Fruit fly (Drosophila melanogaster): ENCODE data around the gene Or2a.
A peak's percentile ranks its signal among the peaks of the same experiment; 100 is the strongest.

Or2a gene

dm6 chrX:2296230-2297044 is 50.4 kb downstream of the Or2a start (continued):
- TF ChIP-seq emc (GFP tag; optimal IDR thresholded peaks at IDR 0.05) (peak; percentile 70), fru (optimal IDR thresholded peaks at IDR 0.05) (no peak), so (GFP tag; IDR thresholded peaks at IDR 0.05) (peak; percentile 72; the same call in 2 of the 3 replicates), Hr78 (GFP tag; optimal IDR thresholded peaks at IDR 0.05) (peak in 1 of 2 experiments; percentile 87), CG17829 (tag; optimal IDR thresholded peaks at IDR 0.05) (peak; percentile 91), CG42726 (GFP tag; IDR thresholded peaks at IDR 0.05; ENCODE audit: partially characterized antibody) (no peak), CG31224 (GFP tag; IDR thresholded peaks at IDR 0.05) (peak; percentile 57), az2 (GFP tag; optimal IDR thresholded peaks at IDR 0.05) (peak; percentile 92), Hr3 (GFP tag; optimal IDR thresholded peaks at IDR 0.05) (peak; percentile 91), chinmo (GFP tag; IDR thresholded peaks at IDR 0.05; ENCODE audit: partially characterized antibody) (peak; percentile 85; the same call in 3 of the 4 replicates), Doc3 (GFP tag; IDR thresholded peaks at IDR 0.05; ENCODE audit: partially characterized antibody) (no peak), CG2199 (GFP tag; IDR thresholded peaks at IDR 0.05) (no peak), Lpt (GFP tag; optimal IDR thresholded peaks at IDR 0.05) (no peak), Ets97D (GFP tag; optimal IDR thresholded peaks at IDR 0.05) (peak; percentile 49), CG12071 (GFP tag; optimal IDR thresholded peaks at IDR 0.05) (peak; percentile 82), Stat92E (GFP tag; optimal IDR thresholded peaks at IDR 0.05) (peak in 1 of 3 experiments; percentile 82), Mes4 (GFP tag; optimal IDR thresholded peaks at IDR 0.05) (peak; percentile 93), CG4854 (GFP tag; optimal IDR thresholded peaks at IDR 0.05) (peak; percentile 86), gsb (GFP tag; IDR thresholded peaks at IDR 0.05) (0 out of 2 replicates have a peak, but pooled peaks have one; percentile 53), Poxn (GFP tag; IDR thresholded peaks at IDR 0.05) (peak; percentile 6; the same call in 1 of the 2 replicates), Dfd (GFP tag; optimal IDR thresholded peaks at IDR 0.05) (no peak), lbe (GFP tag; optimal IDR thresholded peaks at IDR 0.05) (peak; percentile 58), ara (GFP tag; IDR thresholded peaks at IDR 0.05) (peak; percentile 58), CG31441 (GFP tag; IDR thresholded peaks at IDR 0.05) (peak; percentile 95), Trl (optimal IDR thresholded peaks at IDR 0.05) (peak in 1 of 2 experiments; percentile 66), Trl (GFP tag; optimal IDR thresholded peaks at IDR 0.05) (peak; percentile 93), CG11247 (GFP tag; IDR thresholded peaks at IDR 0.05) (peak; percentile 62; the same call in 1 of the 2 replicates), B-H2 (GFP tag; optimal IDR thresholded peaks at IDR 0.05) (peak; percentile 71), Fer3 (tag; optimal IDR thresholded peaks at IDR 0.05) (peak; percentile 81), CG11560 (tag; IDR thresholded peaks at IDR 0.05) (peak; percentile 68; the same call in 2 of the 3 replicates), Gug (GFP tag; IDR thresholded peaks at IDR 0.05) (peak; percentile 76), esg (GFP tag; conservative IDR thresholded peaks at IDR 0.05) (peak; percentile 82), CG6765 (GFP tag; optimal IDR thresholded peaks at IDR 0.05) (peak; percentile 82), Taf1 (GFP tag; IDR thresholded peaks at IDR 0.05) (peak; percentile 64; the same call in 1 of the 2 replicates), ase (GFP tag; IDR thresholded peaks at IDR 0.05) (peak; percentile 66; the same call in 2 of the 3 replicates), org-1 (GFP tag; optimal IDR thresholded peaks at IDR 0.05) (peak; percentile 98), bab2 (GFP tag; optimal IDR thresholded peaks at IDR 0.05) (peak; percentile 91), CG8388 (GFP tag; optimal IDR thresholded peaks at IDR 0.05) (peak; percentile 89), Rx (GFP tag; IDR thresholded peaks at IDR 0.05) (peak; percentile 69), peb (GFP tag; IDR thresholded peaks at IDR 0.05) (no peak), CG2116 (GFP tag; optimal IDR thresholded peaks at IDR 0.05) (peak; percentile 68), CG18262 (tag; optimal IDR thresholded peaks at IDR 0.05) (peak; percentile 98), CG12104 (GFP tag; optimal IDR thresholded peaks at IDR 0.05) (peak; percentile 92), Dbx (GFP tag; IDR thresholded peaks at IDR 0.05) (no peak; the same call in 1 of the 3 replicates), CG17802 (tag; optimal IDR thresholded peaks at IDR 0.05) (peak; percentile 68), Max (GFP tag; optimal IDR thresholded peaks at IDR 0.05) (peak; percentile 92), CHES-1-like (GFP tag; optimal IDR thresholded peaks at IDR 0.05) (peak; percentile 95), grn (GFP tag; optimal IDR thresholded peaks at IDR 0.05) (peak; percentile 64), NfI (GFP tag; optimal IDR thresholded peaks at IDR 0.05) (peak; percentile 89)
